Fruit fly (Drosophila melanogaster): ENCODE measurements around the gene CG13933.

CG13933 gene

DNA sequence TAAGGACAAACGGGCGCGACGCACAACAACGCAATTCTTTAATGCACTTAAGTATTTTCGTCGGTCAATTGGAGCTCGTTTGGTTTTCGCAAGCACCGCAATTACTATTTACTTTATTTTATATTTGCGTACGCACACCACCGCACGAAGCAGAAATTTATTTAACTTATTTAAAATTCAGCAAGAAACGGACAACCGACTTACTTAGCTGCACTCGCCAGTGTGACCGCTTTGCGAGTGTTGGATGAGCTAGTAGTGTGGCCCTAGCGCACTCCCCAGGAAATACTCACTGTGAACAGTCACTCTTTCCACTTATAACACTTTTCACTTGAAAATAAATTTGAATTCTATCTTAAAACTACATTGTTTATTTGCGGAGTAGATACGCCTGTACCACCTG is 44.1 kb downstream of the CG13933 start, which contains the start of gene drpr (continued):
- TF ChIP-seq eve (GFP tag; optimal IDR thresholded peaks at IDR 0.05) (no peak), Trl (optimal IDR thresholded peaks at IDR 0.05) (no peak), Trl (GFP tag; optimal IDR thresholded peaks at IDR 0.05) (peak; percentile 2), CG31224 (GFP tag; IDR thresholded peaks at IDR 0.05) (no peak), CG15269 (tag; optimal IDR thresholded peaks at IDR 0.05) (no peak), crol (GFP tag; IDR thresholded peaks at IDR 0.05) (no peak), Deaf1 (tag; optimal IDR thresholded peaks at IDR 0.05) (peak; percentile 25), ewg (GFP tag; optimal IDR thresholded peaks at IDR 0.05) (peak; percentile 64), ttk (GFP tag; IDR thresholded peaks at IDR 0.05) (no peak), CG13287 (GFP tag; IDR thresholded peaks at IDR 0.05; ENCODE audit: partially characterized antibody) (no peak), sna (GFP tag; IDR thresholded peaks at IDR 0.05; ENCODE audit: partially characterized antibody) (no peak), CG9609 (GFP tag; optimal IDR thresholded peaks at IDR 0.05) (no peak), Fer1 (GFP tag; optimal IDR thresholded peaks at IDR 0.05) (peak; percentile 57), CG12942 (GFP tag; optimal IDR thresholded peaks at IDR 0.05) (no peak), CG14965 (GFP tag; optimal IDR thresholded peaks at IDR 0.05; ENCODE audit: borderline replicate concordance) (no peak), CG9817 (tag; optimal IDR thresholded peaks at IDR 0.05) (no peak), Usf (GFP tag; optimal IDR thresholded peaks at IDR 0.05) (no peak), CG14441 (GFP tag; IDR thresholded peaks at IDR 0.05) (peak; percentile 14; the same call in 1 of the 2 replicates), Sox100B (GFP tag; optimal IDR thresholded peaks at IDR 0.05) (peak; percentile 24), CG15514 (GFP tag; optimal IDR thresholded peaks at IDR 0.05) (peak; percentile 82), CG11723 (GFP tag; optimal IDR thresholded peaks at IDR 0.05) (no peak), CG2678 (tag; optimal IDR thresholded peaks at IDR 0.05) (peak; percentile 8), Dip2 (GFP tag; IDR thresholded peaks at IDR 0.05) (no peak), pan (optimal IDR thresholded peaks at IDR 0.05) (no peak), pan (GFP tag; optimal IDR thresholded peaks at IDR 0.05 in 1 of 2, IDR thresholded peaks at IDR 0.05 in 1 of 2) (no peak), CG9215 (GFP tag; IDR thresholded peaks at IDR 0.05) (no peak), dm (GFP tag; optimal IDR thresholded peaks at IDR 0.05) (no peak), dati (GFP tag; IDR thresholded peaks at IDR 0.05) (no peak), sc (optimal IDR thresholded peaks at IDR 0.05) (no peak), sc (GFP tag; optimal IDR thresholded peaks at IDR 0.05) (no peak), pnt (GFP tag; optimal IDR thresholded peaks at IDR 0.05) (no peak), fd64A (GFP tag; optimal IDR thresholded peaks at IDR 0.05) (no peak), HmgD (GFP tag; optimal IDR thresholded peaks at IDR 0.05) (peak; percentile 9), CG5245 (GFP tag; optimal IDR thresholded peaks at IDR 0.05) (no peak), CG3726 (GFP tag; IDR thresholded peaks at IDR 0.05) (no peak), Bteb2 (GFP tag; optimal IDR thresholded peaks at IDR 0.05) (no peak), fru (optimal IDR thresholded peaks at IDR 0.05) (no peak), CG14050 (GFP tag; IDR thresholded peaks at IDR 0.05) (no peak), Elba2 (GFP tag; optimal IDR thresholded peaks at IDR 0.05) (no peak), CG8359 (GFP tag; optimal IDR thresholded peaks at IDR 0.05; ENCODE audit: borderline replicate concordance) (no peak), CG8765 (GFP tag; IDR thresholded peaks at IDR 0.05) (no peak), tup (GFP tag; optimal IDR thresholded peaks at IDR 0.05) (no peak), Bdp1 (GFP tag; optimal IDR thresholded peaks at IDR 0.05) (peak; percentile 28), sug (tag; optimal IDR thresholded peaks at IDR 0.05) (peak; percentile 22), CG2129 (GFP tag; IDR thresholded peaks at IDR 0.05; ENCODE audit: partially characterized antibody) (no peak), CG17359 (tag; optimal IDR thresholded peaks at IDR 0.05) (peak; percentile 21), Sry-β (GFP tag; optimal IDR thresholded peaks at IDR 0.05) (peak; percentile 48), Antp (GFP tag; optimal IDR thresholded peaks at IDR 0.05) (no peak), fd3F (GFP tag; optimal IDR thresholded peaks at IDR 0.05) (no peak), CG14710 (tag; optimal IDR thresholded peaks at IDR 0.05) (peak; percentile 74), Chrac-16 (GFP tag; optimal IDR thresholded peaks at IDR 0.05) (no peak), Nf-YC (tag; optimal IDR thresholded peaks at IDR 0.05) (peak; percentile 46), CG4730 (GFP tag; IDR thresholded peaks at IDR 0.05) (no peak)
